Worm (Caenorhabditis elegans): ENCODE data around the gene wht-7.

DNA sequence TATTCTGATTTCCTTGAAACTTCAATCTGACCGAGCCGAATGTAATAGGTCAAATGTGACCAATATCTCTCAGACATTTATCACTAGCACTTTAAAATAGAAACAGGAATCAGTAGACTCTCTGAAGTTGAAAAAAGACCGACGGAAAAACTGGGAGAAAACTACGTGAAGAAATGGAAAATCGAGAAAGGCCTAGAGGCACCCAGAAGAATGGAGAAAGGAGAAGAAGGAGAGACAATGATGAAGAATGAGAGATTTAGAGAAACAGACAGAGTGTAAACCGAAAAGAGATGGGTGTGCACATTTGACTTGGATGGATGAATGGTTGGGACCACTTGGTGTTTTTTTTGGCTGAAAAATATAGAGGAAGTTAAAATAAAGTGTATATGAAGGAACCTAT lies 20.6 kb upstream of the wht-7 start:
- TF ChIP-seq dao-5 (tag; optimal IDR thresholded peaks at IDR 0.05) (no peak), W03F9.2 (tag; optimal IDR thresholded peaks at IDR 0.05) (peak; percentile 37)

Data from whole organism, L4/young adult.